Worm (Caenorhabditis elegans) whole organism, L4 larva: ENCODE measurements around the gene F15A8.1.

Source experiments
- cey-2 ChIP-seq: sonication (generic microtip); optimal IDR thresholded peaks from 3 replicates; lab custom pipeline; 2017; ENCODE audit warnings: missing genetic modification characterization, mild to moderate bottlenecking, missing compliant biosample characterization, antibody characterized with exemption, borderline replicate concordance; ENCODE audit not compliant: insufficient read depth
- ctbp-1 ChIP-seq: fragments of 200-800 bp; sonication (Bioruptor generic); IDR thresholded peaks from 2 replicates; pipeline ENCODE4 v1.3.6; 2022; ENCODE audit warnings: missing genetic modification reagents, missing genetic modification characterization, missing compliant biosample characterization
- dmd-9 ChIP-seq: fragments of 200-800 bp; sonication (Bioruptor generic); IDR thresholded peaks from 2 replicates; pipeline ENCODE4 v1.3.6; 2022; ENCODE audit warnings: missing genetic modification reagents, missing genetic modification characterization, missing compliant biosample characterization
- dpl-1 ChIP-seq: fragments of 150-350 bp; optimal IDR thresholded peaks from 2 replicates; lab custom pipeline; 2014; ENCODE audit warnings: missing biosample characterization, missing genetic modification reagents, missing genetic modification characterization
- fos-1 ChIP-seq: fragments of 150-350 bp; optimal IDR thresholded peaks from 2 replicates; lab custom pipeline; 2014; ENCODE audit warnings: missing biosample characterization, missing genetic modification characterization
- lin-15B ChIP-seq: fragments of 150-350 bp; sonication (generic microtip); optimal IDR thresholded peaks from 3 replicates; lab custom pipeline; 2014; ENCODE audit warnings: missing biosample characterization, missing genetic modification characterization
- lsy-2 ChIP-seq, 2 experiments: fragments of 150-350 bp in 1 of 2; sonication (generic microtip) in 1 of 2; optimal IDR thresholded peaks; 2 replicates each; lab custom pipeline; 2014 to 2017; ENCODE audit warnings: missing biosample characterization in 2 of 2, missing genetic modification characterization in 2 of 2
- mdl-1 ChIP-seq, 2 experiments: fragments of 150-350 bp in 1 of 2; sonication (generic microtip) in 1 of 2; optimal IDR thresholded peaks; 2 replicates each; lab custom pipeline; 2014 to 2017; ENCODE audit warnings: missing biosample characterization in 2 of 2, missing genetic modification characterization in 2 of 2
- nhr-111 ChIP-seq: fragments of 200-800 bp; sonication (Bioruptor generic); optimal IDR thresholded peaks from 2 replicates; lab custom pipeline; 2018; ENCODE audit warnings: mild to moderate bottlenecking, missing genetic modification characterization, missing compliant biosample characterization
- pqm-1 ChIP-seq: sonication (generic microtip); optimal IDR thresholded peaks from 2 replicates; lab custom pipeline; 2017; ENCODE audit warnings: missing biosample characterization, missing genetic modification characterization
- snpc-4 ChIP-seq: fragments of 150-350 bp; optimal IDR thresholded peaks from 2 replicates; lab custom pipeline; 2014; ENCODE audit warnings: missing biosample characterization, missing genetic modification characterization
- unc-39 ChIP-seq: sonication (generic microtip); optimal IDR thresholded peaks from 2 replicates; lab custom pipeline; 2017; ENCODE audit warnings: missing biosample characterization, missing genetic modification characterization

- no peak for TF ChIP-seq dmd-9 (GFP tag; lab: Robert Waterston, UW)
- TF ChIP-seq lsy-2 (tag; optimal IDR thresholded peaks at IDR 0.05; lab: Kevin White, UChicago), result no peak
- TF ChIP-seq lin-15B (tag; lab: Kevin White, UChicago), result no peak
- no peak for TF ChIP-seq pqm-1 (tag; lab: Kevin White, UChicago)
- TF ChIP-seq ctbp-1 (GFP tag; lab: Robert Waterston, UW), result 0 out of 2 replicates have a peak, but pooled peaks have one; percentile 9
- TF ChIP-seq mdl-1 (tag; optimal IDR thresholded peaks at IDR 0.05; lab: Kevin White, UChicago), result no peak
- no peak for TF ChIP-seq unc-39 (tag; lab: Kevin White, UChicago)
- TF ChIP-seq cey-2 (tag; lab: Kevin White, UChicago), result no peak
- TF ChIP-seq snpc-4 (tag; lab: Kevin White, UChicago), result no peak
- no peak for TF ChIP-seq fos-1 (tag; lab: Kevin White, UChicago)
- TF ChIP-seq nhr-111 (GFP tag; lab: Kevin White, UChicago), result no peak
- no peak for TF ChIP-seq dpl-1 (GFP tag; lab: Kevin White, UChicago)
Observed at ce11 chrX:4453101-4453500, 12.4 kb downstream of the F15A8.1 start.
